Fruit fly (Drosophila melanogaster) whole organism, embryonic: ENCODE results near the gene beat-Ib.

Experiments
- Bdp1 ChIP-seq: fragments of 200-800 bp; sonication (Bioruptor generic); optimal IDR thresholded peaks from 3 replicates; lab custom pipeline; 2016; ENCODE audit warnings: missing biosample characterization, missing genetic modification characterization
- CG10543 ChIP-seq: fragments of 200-800 bp; sonication (Bioruptor generic); optimal IDR thresholded peaks from 3 replicates; lab custom pipeline; 2017; ENCODE audit warnings: missing biosample characterization, mild to moderate bottlenecking, missing genetic modification characterization, moderate library complexity
- CG12219 ChIP-seq: fragments of 200-800 bp; sonication (Bioruptor generic); optimal IDR thresholded peaks from 3 replicates; lab custom pipeline; 2018; ENCODE audit warnings: missing biosample characterization, mild to moderate bottlenecking, missing genetic modification characterization
- CG12942 ChIP-seq: fragments of 200-800 bp; sonication (Bioruptor generic); optimal IDR thresholded peaks from 3 replicates; lab custom pipeline; 2016; ENCODE audit warnings: missing biosample characterization, missing genetic modification characterization
- CG13296 ChIP-seq: fragments of 200-800 bp; sonication (Bioruptor generic); optimal IDR thresholded peaks from 3 replicates; lab custom pipeline; 2018; ENCODE audit warnings: missing biosample characterization, mild to moderate bottlenecking, missing genetic modification characterization
- CG15601 ChIP-seq: fragments of 200-800 bp; sonication (Bioruptor generic); optimal IDR thresholded peaks from 3 replicates; lab custom pipeline; 2019; ENCODE audit warnings: missing biosample characterization, mild to moderate bottlenecking, missing genetic modification characterization, moderate library complexity
- CG16779 ChIP-seq: fragments of 200-800 bp; sonication (Bioruptor generic); IDR thresholded peaks from 2 replicates; pipeline ENCODE4 v1.3.6; 2022; ENCODE audit warnings: missing biosample characterization, missing genetic modification characterization
- CG17359 ChIP-seq: fragments of 200-800 bp; sonication (Bioruptor generic); optimal IDR thresholded peaks from 3 replicates; lab custom pipeline; 2018; ENCODE audit warnings: missing biosample characterization, mild to moderate bottlenecking, missing genetic modification characterization, moderate library complexity
- CG17385 ChIP-seq: fragments of 200-800 bp; sonication (Bioruptor generic); optimal IDR thresholded peaks from 3 replicates; lab custom pipeline; 2018; ENCODE audit warnings: missing biosample characterization, mild to moderate bottlenecking, missing genetic modification characterization
- CG18764 ChIP-seq: fragments of 200-800 bp; sonication (Bioruptor generic); optimal IDR thresholded peaks from 3 replicates; lab custom pipeline; 2016; ENCODE audit warnings: missing biosample characterization, missing genetic modification characterization
- CG4282 ChIP-seq: fragments of 200-800 bp; sonication (Bioruptor generic); optimal IDR thresholded peaks from 2 replicates; lab custom pipeline; 2016; ENCODE audit warnings: missing biosample characterization, missing genetic modification characterization
- CG4328 ChIP-seq: fragments of 200-800 bp; sonication (Bioruptor generic); optimal IDR thresholded peaks from 3 replicates; lab custom pipeline; 2017; ENCODE audit warnings: missing biosample characterization, missing genetic modification reagents, missing genetic modification characterization
- CG43689 ChIP-seq: fragments of 200-800 bp; sonication (Bioruptor generic); IDR thresholded peaks from 2 replicates; pipeline ENCODE4 v1.3.6; 2022; ENCODE audit warnings: missing biosample characterization, missing genetic modification characterization
- CG4730 ChIP-seq: fragments of 200-800 bp; sonication (Bioruptor generic); IDR thresholded peaks from 2 replicates; pipeline ENCODE4 v1.3.6; 2022; ENCODE audit warnings: missing biosample characterization, missing genetic modification characterization
- CoRest ChIP-seq: fragments of 200-800 bp; sonication (Bioruptor generic); optimal IDR thresholded peaks from 3 replicates; lab custom pipeline; 2018; ENCODE audit warnings: missing biosample characterization, mild to moderate bottlenecking, missing genetic modification characterization, moderate library complexity
- HLH3B ChIP-seq: fragments of 200-800 bp; sonication (Bioruptor generic); IDR thresholded peaks from 2 replicates; pipeline ENCODE4 v1.3.6; 2022; ENCODE audit warnings: missing biosample characterization, missing genetic modification characterization
- MESR4 ChIP-seq: fragments of 200-800 bp; sonication (Bioruptor generic); optimal IDR thresholded peaks from 2 replicates; lab custom pipeline; 2018; ENCODE audit warnings: missing biosample characterization, mild to moderate bottlenecking, missing genetic modification characterization, moderate library complexity
- Mes4 ChIP-seq: fragments of 200-800 bp; sonication (Bioruptor generic); optimal IDR thresholded peaks from 2 replicates; lab custom pipeline; 2016; ENCODE audit warnings: missing biosample characterization, missing genetic modification characterization
- PHDP ChIP-seq: fragments of 200-800 bp; sonication (Bioruptor generic); optimal IDR thresholded peaks from 3 replicates; lab custom pipeline; 2018; ENCODE audit warnings: missing biosample characterization, mild to moderate bottlenecking, missing genetic modification characterization, moderate library complexity
- Rfx ChIP-seq: fragments of 200-800 bp; sonication (Bioruptor generic); IDR thresholded peaks from 2 replicates; pipeline ENCODE4 v1.3.6; 2022; ENCODE audit warnings: missing biosample characterization, missing genetic modification characterization
- gsb-n ChIP-seq: fragments of 200-800 bp; sonication (Bioruptor generic); optimal IDR thresholded peaks from 3 replicates; lab custom pipeline; 2018; ENCODE audit warnings: missing biosample characterization, mild to moderate bottlenecking, missing genetic modification characterization
- hbn ChIP-seq: fragments of 200-800 bp; sonication (Bioruptor generic); IDR thresholded peaks from 2 replicates; pipeline ENCODE4 v1.3.6; 2022; ENCODE audit warnings: missing biosample characterization, missing genetic modification characterization; ENCODE audit not compliant: partially characterized antibody
- otp ChIP-seq: fragments of 200-800 bp; sonication (Bioruptor generic); IDR thresholded peaks from 3 replicates; pipeline ENCODE4, ENCODE4 v1.3.6; 2022; ENCODE audit warnings: missing biosample characterization, missing genetic modification characterization
- sc ChIP-seq, 3 experiments: fragments of >200 bp in 2 of 3; fragments of 200-800 bp in 1 of 3; sonication (Bioruptor generic) in 1 of 3; optimal IDR thresholded peaks; 2 replicates in 2 of 3; 3 replicates in 1 of 3; lab custom pipeline; 2017; ENCODE audit warnings: mild to moderate bottlenecking in 1 of 3, missing biosample characterization in 1 of 3, missing genetic modification characterization in 1 of 3, missing genetic modification reagents in 1 of 3
- schlank ChIP-seq: fragments of 200-800 bp; sonication (Bioruptor generic); optimal IDR thresholded peaks from 2 replicates; lab custom pipeline; 2018; ENCODE audit warnings: missing biosample characterization, mild to moderate bottlenecking, missing genetic modification characterization
- tx ChIP-seq: fragments of 200-800 bp; sonication (Bioruptor generic); optimal IDR thresholded peaks from 2 replicates; lab custom pipeline; 2016; ENCODE audit warnings: missing biosample characterization, missing genetic modification characterization
- unc-4 ChIP-seq: fragments of 200-800 bp; sonication (Bioruptor generic); IDR thresholded peaks from 2 replicates; pipeline ENCODE4 v1.3.6; 2022; ENCODE audit warnings: missing biosample characterization, missing genetic modification characterization; ENCODE audit not compliant: partially characterized antibody
- vfl ChIP-seq: fragments of 200-800 bp; sonication (Bioruptor generic); optimal IDR thresholded peaks from 2 replicates; lab custom pipeline; 2016; ENCODE audit warnings: missing biosample characterization, missing genetic modification characterization
- zen ChIP-seq: fragments of 200-800 bp; sonication (Bioruptor generic); optimal IDR thresholded peaks from 3 replicates; lab custom pipeline; 2018; ENCODE audit warnings: missing biosample characterization, mild to moderate bottlenecking, missing genetic modification characterization, moderate library complexity
- zen2 ChIP-seq: fragments of 200-800 bp; sonication (Bioruptor generic); IDR thresholded peaks from 3 replicates; pipeline ENCODE4 v1.3.6; 2022; ENCODE audit warnings: missing biosample characterization, missing genetic modification characterization; ENCODE audit not compliant: partially characterized antibody

Gene beat-Ib

DNA sequence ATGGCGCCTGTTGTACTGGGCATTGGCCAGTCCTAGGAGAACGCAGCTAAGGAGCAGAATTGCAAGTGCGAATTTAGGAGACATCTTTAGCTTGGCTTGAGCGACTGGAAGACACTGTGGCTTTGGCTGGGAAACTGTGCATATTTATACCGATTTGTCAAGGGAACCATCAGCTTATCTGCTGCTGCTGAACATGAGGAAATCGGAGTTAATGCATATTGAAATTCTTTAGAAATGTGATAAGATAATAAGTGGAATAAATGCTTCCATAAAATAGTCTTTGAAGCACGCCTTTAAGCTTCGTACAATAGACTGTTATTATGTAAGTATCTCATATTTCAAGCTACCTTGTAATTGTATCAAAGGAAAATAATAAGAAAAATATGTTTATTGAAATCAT lies 79.1 kb downstream of the beat-Ib start, which contains the start of gene CG44475:
TSS of gene CG44475 (minus strand) at position 101 of the 400 bp plus-strand sequence.
- TF ChIP-seq CG10543 (no peak), gsb-n (tag; lab: Kevin White, UChicago) (no peak), tx (GFP tag; lab: Kevin White, UChicago) (no peak), HLH3B (no peak), CG4730 (GFP tag; lab: Robert Waterston, UW) (no peak), CG15601 (tag; lab: Kevin White, UChicago) (no peak), CG4328 (no peak), zen2 (GFP tag; lab: Robert Waterston, UW) (no peak), CG13296 (GFP tag; lab: Kevin White, UChicago) (no peak)

DNA sequence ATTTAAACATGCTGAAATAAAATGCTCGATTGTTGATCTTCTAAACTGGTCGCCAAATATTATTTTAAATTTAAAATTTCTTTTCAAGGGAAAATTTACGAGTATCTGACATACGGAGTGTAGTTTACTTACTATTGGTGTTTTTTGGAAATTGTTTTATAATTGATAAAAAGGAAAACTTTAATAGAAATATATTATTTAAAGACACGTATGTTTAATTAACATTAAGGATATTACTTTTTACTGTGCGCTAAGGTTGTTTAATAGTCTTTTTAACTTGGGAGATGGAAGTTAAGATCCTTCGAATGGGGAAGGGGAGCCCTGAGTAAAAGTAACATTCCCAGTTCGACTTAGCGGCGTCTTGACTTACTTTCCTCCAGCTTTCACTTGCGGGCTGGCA lies 82.2 kb downstream of the beat-Ib start, which contains the start of gene CG7653:
TSS of gene CG7653 (minus strand) at position 101 of the 400 bp plus-strand sequence.
- TF ChIP-seq hbn (GFP tag; lab: Robert Waterston, UW) (no peak), CG16779 (GFP tag; lab: Robert Waterston, UW) (no peak)

DNA sequence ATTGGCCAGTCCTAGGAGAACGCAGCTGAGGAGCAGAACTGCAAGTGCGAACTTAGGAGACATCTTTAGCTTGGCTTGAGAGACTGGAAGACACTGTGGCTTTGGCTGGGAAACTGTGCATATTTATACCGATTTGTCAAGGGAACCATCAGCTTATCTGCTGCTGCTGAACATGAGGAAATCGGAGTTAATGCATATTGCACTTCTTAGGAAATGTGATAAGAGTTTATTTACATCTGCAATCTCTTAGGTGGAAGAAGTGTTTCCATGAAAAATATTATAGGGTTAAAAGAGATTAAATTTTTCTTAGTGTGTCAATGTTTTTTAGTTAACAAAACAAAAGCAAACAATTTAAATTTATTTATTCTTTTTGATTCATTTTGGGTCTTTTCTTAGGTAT lies 96.9 kb downstream of the beat-Ib start, which contains the start of gene CG42792:
TSS of gene CG42792 (minus strand) at position 101 of the 400 bp plus-strand sequence.
- no peak for TF ChIP-seq CG43689
- no peak for TF ChIP-seq CG17385 (GFP tag; lab: Kevin White, UChicago)
- no peak for TF ChIP-seq schlank (tag; lab: Kevin White, UChicago)
- TF ChIP-seq PHDP (tag; lab: Kevin White, UChicago) = no peak
- TF ChIP-seq CG4282 = no peak
- no peak for TF ChIP-seq zen (tag; lab: Kevin White, UChicago)
- TF ChIP-seq CG17359 = no peak
- TF ChIP-seq CG12219 (GFP tag; lab: Kevin White, UChicago) = no peak
- TF ChIP-seq MESR4 = no peak
- TF ChIP-seq CoRest (tag; lab: Kevin White, UChicago) = no peak
- no peak for TF ChIP-seq unc-4 (GFP tag; lab: Robert Waterston, UW)
- no peak for TF ChIP-seq CG18764
- no peak for TF ChIP-seq Rfx
- TF ChIP-seq otp (GFP tag; lab: Robert Waterston, UW) = no peak
- no peak for TF ChIP-seq sc (optimal IDR thresholded peaks at IDR 0.05; lab: Kevin White, UChicago)
- no peak for TF ChIP-seq sc (GFP tag; optimal IDR thresholded peaks at IDR 0.05; lab: Kevin White, UChicago)
- no peak for TF ChIP-seq vfl (GFP tag; lab: Kevin White, UChicago)
- TF ChIP-seq Bdp1 = no peak
- TF ChIP-seq Mes4 (GFP tag; lab: Kevin White, UChicago) = no peak
- no peak for TF ChIP-seq CG12942 (GFP tag; lab: Kevin White, UChicago)
